Fruit fly (Drosophila melanogaster): Measurements from ENCODE around the gene DCTN6-p27.

The DCTN6-p27 gene

dm6 chr2L:19134366-19134689 is 2.2 kb downstream of the DCTN6-p27 start:
- TF ChIP-seq sage (GFP tag; optimal IDR thresholded peaks at IDR 0.05): no peak

dm6 chr2L:19134814-19135523 is 2.8 kb downstream of the DCTN6-p27 start, which contains the start of gene Polr1D:
Gene Polr1D (minus strand): TSS chr2L:19135233.
- no peak for TF ChIP-seq jim (GFP tag; optimal IDR thresholded peaks at IDR 0.05)
- TF ChIP-seq pan (optimal IDR thresholded peaks at IDR 0.05): no peak
- TF ChIP-seq Mio (GFP tag; optimal IDR thresholded peaks at IDR 0.05): no peak
- no peak for TF ChIP-seq N (GFP tag; optimal IDR thresholded peaks at IDR 0.05)
- TF ChIP-seq Hr83 (GFP tag; optimal IDR thresholded peaks at IDR 0.05; ENCODE audit: poor library complexity, severe bottlenecking): no peak
- TF ChIP-seq sv (GFP tag; optimal IDR thresholded peaks at IDR 0.05): no peak
- TF ChIP-seq CrebA (GFP tag; optimal IDR thresholded peaks at IDR 0.05; ENCODE audit: borderline replicate concordance): no peak
- TF ChIP-seq h (GFP tag; optimal IDR thresholded peaks at IDR 0.05): peak; percentile 12
- no peak for TF ChIP-seq dmrt93B (GFP tag; optimal IDR thresholded peaks at IDR 0.05)
- TF ChIP-seq brk (GFP tag; optimal IDR thresholded peaks at IDR 0.05): no peak
- TF ChIP-seq Vsx2 (GFP tag; optimal IDR thresholded peaks at IDR 0.05; ENCODE audit: partially characterized antibody): no peak
- TF ChIP-seq woc (GFP tag; optimal IDR thresholded peaks at IDR 0.05): peak; percentile 70
- TF ChIP-seq GATAd (GFP tag; optimal IDR thresholded peaks at IDR 0.05): no peak
- no peak for TF ChIP-seq CG9705 (GFP tag; optimal IDR thresholded peaks at IDR 0.05)
- TF ChIP-seq Jra (GFP tag; optimal IDR thresholded peaks at IDR 0.05): peak; percentile 88
- peak; percentile 29 for TF ChIP-seq Hnf4 (GFP tag; optimal IDR thresholded peaks at IDR 0.05)
- TF ChIP-seq psq (GFP tag; optimal IDR thresholded peaks at IDR 0.05): peak; percentile 72
- TF ChIP-seq tai (GFP tag; optimal IDR thresholded peaks at IDR 0.05): no peak
- TF ChIP-seq br (GFP tag; optimal IDR thresholded peaks at IDR 0.05): peak; percentile 63
- no peak for TF ChIP-seq Rel (GFP tag; optimal IDR thresholded peaks at IDR 0.05)
- peak; percentile 49 for TF ChIP-seq Rel (tag; optimal IDR thresholded peaks at IDR 0.05)
- no peak for TF ChIP-seq Dfd (GFP tag; optimal IDR thresholded peaks at IDR 0.05)
- TF ChIP-seq fru (GFP tag; optimal IDR thresholded peaks at IDR 0.05): peak; percentile 17
- no peak for TF ChIP-seq ey (GFP tag; optimal IDR thresholded peaks at IDR 0.05)
- TF ChIP-seq Dif (GFP tag; optimal IDR thresholded peaks at IDR 0.05; ENCODE audit: partially characterized antibody): peak; percentile 45
- TF ChIP-seq Sp1 (GFP tag; optimal IDR thresholded peaks at IDR 0.05): peak; percentile 27
- TF ChIP-seq CG32264 (GFP tag; optimal IDR thresholded peaks at IDR 0.05): no peak
- peak in 1 of 2 experiments; percentile 52 for TF ChIP-seq foxo (GFP tag; optimal IDR thresholded peaks at IDR 0.05)

dm6 chr2L:19135955-19136677 is 4.0 kb downstream of the DCTN6-p27 start:
- TF ChIP-seq Hr78 (GFP tag; optimal IDR thresholded peaks at IDR 0.05): no peak
- peak; percentile 71 for TF ChIP-seq Sp1 (GFP tag; optimal IDR thresholded peaks at IDR 0.05)
- TF ChIP-seq Abd-B (GFP tag; optimal IDR thresholded peaks at IDR 0.05): no peak
- TF ChIP-seq sage (GFP tag; optimal IDR thresholded peaks at IDR 0.05): peak; percentile 52
- TF ChIP-seq Rel (GFP tag; optimal IDR thresholded peaks at IDR 0.05): no peak
- TF ChIP-seq Rel (tag; optimal IDR thresholded peaks at IDR 0.05): no peak
- TF ChIP-seq foxo (GFP tag; optimal IDR thresholded peaks at IDR 0.05): peak in 1 of 2 experiments; percentile 84
- TF ChIP-seq jim (GFP tag; optimal IDR thresholded peaks at IDR 0.05): no peak
- no peak for TF ChIP-seq usp (GFP tag; optimal IDR thresholded peaks at IDR 0.05)
- peak; percentile 81 for TF ChIP-seq woc (GFP tag; optimal IDR thresholded peaks at IDR 0.05)
- peak; percentile 60 for TF ChIP-seq CG32264 (GFP tag; optimal IDR thresholded peaks at IDR 0.05)
- TF ChIP-seq sv (GFP tag; optimal IDR thresholded peaks at IDR 0.05): no peak
- no peak for TF ChIP-seq dsf (GFP tag; optimal IDR thresholded peaks at IDR 0.05; ENCODE audit: borderline replicate concordance)
- TF ChIP-seq br (GFP tag; optimal IDR thresholded peaks at IDR 0.05): peak; percentile 93
- peak; percentile 55 for TF ChIP-seq Dif (GFP tag; optimal IDR thresholded peaks at IDR 0.05; ENCODE audit: partially characterized antibody)
- no peak for TF ChIP-seq Hr83 (GFP tag; optimal IDR thresholded peaks at IDR 0.05; ENCODE audit: poor library complexity, severe bottlenecking)
- TF ChIP-seq HLH106 (tag; optimal IDR thresholded peaks at IDR 0.05): peak; percentile 81
- TF ChIP-seq ey (GFP tag; optimal IDR thresholded peaks at IDR 0.05): peak; percentile 86
- TF ChIP-seq tai (GFP tag; optimal IDR thresholded peaks at IDR 0.05): no peak
- TF ChIP-seq brk (GFP tag; optimal IDR thresholded peaks at IDR 0.05): peak; percentile 64
- TF ChIP-seq GATAd (GFP tag; optimal IDR thresholded peaks at IDR 0.05): no peak
- TF ChIP-seq Mio (GFP tag; optimal IDR thresholded peaks at IDR 0.05): no peak
- TF ChIP-seq Myc (optimal IDR thresholded peaks at IDR 0.05): no peak
- peak; percentile 53 for TF ChIP-seq Hnf4 (GFP tag; optimal IDR thresholded peaks at IDR 0.05)
- peak in 1 of 2 experiments; percentile 1 for TF ChIP-seq dl (GFP tag; optimal IDR thresholded peaks at IDR 0.05; ENCODE audit: insufficient read depth in 1 of 2, partially characterized antibody in 2 of 2)
- TF ChIP-seq pan (optimal IDR thresholded peaks at IDR 0.05): no peak
- peak; percentile 39 for TF ChIP-seq CG9705 (GFP tag; optimal IDR thresholded peaks at IDR 0.05)
- peak; percentile 66 for TF ChIP-seq dmrt93B (GFP tag; optimal IDR thresholded peaks at IDR 0.05)
- peak; percentile 88 for TF ChIP-seq rgr (GFP tag; optimal IDR thresholded peaks at IDR 0.05)
- TF ChIP-seq CrebA (GFP tag; optimal IDR thresholded peaks at IDR 0.05; ENCODE audit: borderline replicate concordance): no peak
- peak; percentile 83 for TF ChIP-seq OdsH (GFP tag; optimal IDR thresholded peaks at IDR 0.05)
- peak; percentile 26 for TF ChIP-seq Jra (GFP tag; optimal IDR thresholded peaks at IDR 0.05)
- TF ChIP-seq h (GFP tag; optimal IDR thresholded peaks at IDR 0.05): peak; percentile 88
- peak; percentile 89 for TF ChIP-seq fru (GFP tag; optimal IDR thresholded peaks at IDR 0.05)
- TF ChIP-seq Dfd (GFP tag; optimal IDR thresholded peaks at IDR 0.05): no peak
